Fruit fly (Drosophila melanogaster) whole organism, adult: ENCODE results near the gene CG7166.

ENCODE experiments used
- CG11617 ChIP-seq: fragments of 200-800 bp; sonication (Bioruptor generic); optimal IDR thresholded peaks from 2 replicates; lab custom pipeline; 2017; ENCODE audit warnings: mild to moderate bottlenecking, missing biosample characterization, missing genetic modification reagents, missing genetic modification characterization
- CG12768 ChIP-seq: fragments of 200-800 bp; sonication (Bioruptor generic); optimal IDR thresholded peaks from 2 replicates; lab custom pipeline; 2017; ENCODE audit warnings: missing biosample characterization, missing genetic modification characterization, mild to moderate bottlenecking, moderate library complexity, missing genetic modification reagents
- CG14711 ChIP-seq: fragments of 200-800 bp; sonication (Bioruptor generic); optimal IDR thresholded peaks from 2 replicates; lab custom pipeline; 2018; ENCODE audit warnings: missing biosample characterization, mild to moderate bottlenecking, missing genetic modification characterization, moderate library complexity
- CG1620 ChIP-seq: fragments of 200-800 bp; sonication (Bioruptor generic); optimal IDR thresholded peaks from 2 replicates; lab custom pipeline; 2016; ENCODE audit warnings: missing biosample characterization, missing genetic modification characterization
- CG7101 ChIP-seq: fragments of 200-800 bp; sonication (Bioruptor generic); optimal IDR thresholded peaks from 2 replicates; lab custom pipeline; 2018; ENCODE audit warnings: missing biosample characterization, mild to moderate bottlenecking, missing genetic modification characterization, moderate library complexity
- Clk ChIP-seq: fragments of 200-800 bp; sonication (Bioruptor generic); optimal IDR thresholded peaks from 2 replicates; lab custom pipeline; 2017; ENCODE audit warnings: missing biosample characterization, missing genetic modification characterization
- Crg-1 ChIP-seq: fragments of 200-800 bp; sonication (Bioruptor generic); optimal IDR thresholded peaks from 2 replicates; lab custom pipeline; 2016; ENCODE audit warnings: missing biosample characterization, missing genetic modification characterization
- Mnt ChIP-seq: fragments of 200-800 bp; sonication (Bioruptor generic); optimal IDR thresholded peaks from 2 replicates; lab custom pipeline; 2016; ENCODE audit warnings: missing biosample characterization, mild to moderate bottlenecking, missing genetic modification characterization
- bab1 ChIP-seq: fragments of 200-800 bp; sonication (Bioruptor generic); optimal IDR thresholded peaks from 3 replicates; lab custom pipeline; 2019; ENCODE audit warnings: missing biosample characterization, mild to moderate bottlenecking, missing genetic modification characterization, moderate library complexity
- cnc ChIP-seq, 2 experiments: fragments of >200 bp; optimal IDR thresholded peaks; 2 replicates each; lab custom pipeline; 2017

DNA sequence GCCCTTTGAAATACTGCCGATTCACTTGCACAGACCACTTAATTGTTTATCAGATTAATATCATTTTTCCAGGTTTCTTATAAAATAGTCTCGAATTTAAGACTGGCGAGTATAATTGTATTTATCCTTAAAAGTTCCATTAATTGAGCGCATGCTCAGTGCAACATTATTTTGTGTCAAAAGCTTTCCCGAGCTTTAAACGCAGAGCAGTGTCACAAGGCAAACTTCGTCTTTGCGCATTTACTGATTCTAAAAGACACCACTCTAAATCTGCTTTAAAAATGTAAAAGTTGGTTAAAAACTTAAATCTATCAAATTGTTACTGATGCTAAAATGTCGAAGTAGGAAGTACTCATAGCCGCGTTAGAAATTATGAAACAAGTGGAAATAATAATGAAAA, at the start of gene CG7166, which contains the start of gene Alg11:
- TF ChIP-seq CG11617 (GFP tag; lab: Kevin White, UChicago) (no peak), cnc (optimal IDR thresholded peaks at IDR 0.05; lab: Kevin White, UChicago) (no peak), CG14711 (no peak), CG1620 (no peak), Clk (GFP tag; lab: Kevin White, UChicago) (no peak), CG7101 (no peak), Mnt (GFP tag; lab: Kevin White, UChicago) (no peak), bab1 (GFP tag; lab: Kevin White, UChicago) (no peak), CG12768 (GFP tag; lab: Kevin White, UChicago) (no peak), Crg-1 (GFP tag; lab: Kevin White, UChicago) (no peak)
